Fruit fly (Drosophila melanogaster) whole organism, pupa: ENCODE results near the gene Fip1.

ENCODE experiments used
- CG10348 ChIP-seq: fragments of 200-800 bp; sonication (Bioruptor generic); IDR thresholded peaks from 2 replicates; pipeline ENCODE4 v1.3.6; 2022; ENCODE audit warnings: missing biosample characterization, missing genetic modification characterization
- CG12605 ChIP-seq: fragments of 200-800 bp; sonication (Bioruptor generic); IDR thresholded peaks from 2 replicates; pipeline ENCODE4 v1.3.6; 2022; ENCODE audit warnings: missing biosample characterization, missing genetic modification characterization
- CG13204 ChIP-seq: fragments of 200-800 bp; sonication (Bioruptor generic); optimal IDR thresholded peaks from 2 replicates; lab custom pipeline; 2018; ENCODE audit warnings: missing biosample characterization, mild to moderate bottlenecking, missing genetic modification characterization, moderate library complexity
- CG14655 ChIP-seq: fragments of 200-800 bp; sonication (Bioruptor generic); optimal IDR thresholded peaks from 3 replicates; lab custom pipeline; 2017; ENCODE audit warnings: mild to moderate bottlenecking, missing biosample characterization, missing genetic modification reagents, missing genetic modification characterization
- CG15710 ChIP-seq: fragments of 200-800 bp; sonication (Bioruptor generic); optimal IDR thresholded peaks from 2 replicates; lab custom pipeline; 2018; ENCODE audit warnings: missing biosample characterization, mild to moderate bottlenecking, missing genetic modification characterization, moderate library complexity
- CG17806 ChIP-seq: fragments of 200-800 bp; sonication (Bioruptor generic); optimal IDR thresholded peaks from 2 replicates; lab custom pipeline; 2018; ENCODE audit warnings: missing biosample characterization, mild to moderate bottlenecking, missing genetic modification characterization, moderate library complexity
- CG32121 ChIP-seq: fragments of 200-800 bp; sonication (Bioruptor generic); IDR thresholded peaks from 2 replicates; pipeline ENCODE4 v1.3.6; 2022; ENCODE audit warnings: missing biosample characterization, missing genetic modification characterization
- CG34367 ChIP-seq: fragments of 200-800 bp; sonication (Bioruptor generic); optimal IDR thresholded peaks from 2 replicates; lab custom pipeline; 2018; ENCODE audit warnings: missing biosample characterization, mild to moderate bottlenecking, missing genetic modification characterization
- CG4496 ChIP-seq: fragments of 200-800 bp; sonication (Bioruptor generic); IDR thresholded peaks from 3 replicates; pipeline ENCODE4 v1.3.6; 2022; ENCODE audit warnings: missing biosample characterization, missing genetic modification characterization
- CG8159 ChIP-seq: fragments of 200-800 bp; sonication (Bioruptor generic); optimal IDR thresholded peaks from 3 replicates; lab custom pipeline; 2018; ENCODE audit warnings: missing biosample characterization, mild to moderate bottlenecking, missing genetic modification characterization, moderate library complexity
- CG8301 ChIP-seq: fragments of 200-800 bp; sonication (Bioruptor generic); optimal IDR thresholded peaks from 2 replicates; lab custom pipeline; 2018; ENCODE audit warnings: missing biosample characterization, mild to moderate bottlenecking, missing genetic modification characterization
- CG9948 ChIP-seq: fragments of 200-800 bp; sonication (Bioruptor generic); optimal IDR thresholded peaks from 2 replicates; lab custom pipeline; 2018; ENCODE audit warnings: missing biosample characterization, mild to moderate bottlenecking, missing genetic modification characterization, moderate library complexity
- D1 ChIP-seq: fragments of 200-800 bp; sonication (Bioruptor generic); optimal IDR thresholded peaks from 2 replicates; lab custom pipeline; 2018; ENCODE audit warnings: missing biosample characterization, mild to moderate bottlenecking, missing genetic modification characterization, moderate library complexity
- EcR ChIP-seq: fragments of 200-800 bp; sonication (Bioruptor generic); optimal IDR thresholded peaks from 3 replicates; lab custom pipeline; 2019; ENCODE audit warnings: missing biosample characterization, missing genetic modification characterization, mild to moderate bottlenecking, moderate library complexity, missing genetic modification reagents
- Ets98B ChIP-seq: fragments of 200-800 bp; sonication (Bioruptor generic); IDR thresholded peaks from 2 replicates; pipeline ENCODE4 v1.3.6; 2022; ENCODE audit warnings: missing biosample characterization, missing genetic modification characterization
- Pif1A ChIP-seq: fragments of 200-800 bp; sonication (Bioruptor generic); optimal IDR thresholded peaks from 3 replicates; lab custom pipeline; 2016; ENCODE audit warnings: missing biosample characterization, missing genetic modification characterization
- Pif1B ChIP-seq: fragments of 200-800 bp; sonication (Bioruptor generic); optimal IDR thresholded peaks from 3 replicates; lab custom pipeline; 2016; ENCODE audit warnings: missing biosample characterization, missing genetic modification characterization
- Snoo ChIP-seq: fragments of 200-800 bp; sonication (Bioruptor generic); optimal IDR thresholded peaks from 3 replicates; lab custom pipeline; 2017; ENCODE audit warnings: missing biosample characterization, mild to moderate bottlenecking, missing genetic modification characterization, inconsistent platforms
- fd96Ca ChIP-seq: fragments of 200-800 bp; sonication (Bioruptor generic); IDR thresholded peaks from 3 replicates; pipeline ENCODE4 v1.3.6; 2022; ENCODE audit warnings: missing biosample characterization, missing genetic modification characterization
- gl ChIP-seq: fragments of 200-800 bp; sonication (Bioruptor generic); optimal IDR thresholded peaks from 2 replicates; lab custom pipeline; 2018; ENCODE audit warnings: missing biosample characterization, mild to moderate bottlenecking, missing genetic modification characterization
- rn ChIP-seq: fragments of 200-800 bp; sonication (Bioruptor generic); IDR thresholded peaks from 2 replicates; pipeline ENCODE4 v1.3.6; 2022; ENCODE audit warnings: missing biosample characterization, missing genetic modification characterization

Fip1 gene

DNA sequence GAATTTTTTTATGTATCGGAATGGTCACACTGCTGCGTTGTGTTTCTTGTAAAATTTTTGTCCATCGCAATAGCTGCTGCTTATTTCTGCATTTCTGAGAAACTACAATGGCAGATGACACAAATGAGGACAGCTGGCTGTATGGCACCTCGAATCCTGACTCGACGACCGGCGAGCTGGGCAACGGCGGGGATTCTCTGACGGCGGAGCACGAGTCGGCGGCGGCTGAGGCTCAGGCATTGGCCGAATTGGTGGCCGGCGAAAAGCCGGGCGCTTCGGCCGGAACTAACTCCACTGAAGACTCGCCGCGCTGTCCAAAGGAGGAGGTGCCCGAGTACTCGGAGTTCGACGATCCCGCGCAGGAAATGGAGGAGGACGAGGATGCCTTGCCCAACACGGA, at the start of gene Fip1:
Gene Fip1, plus strand, starts transcription at position 10 of the 400 bp plus-strand sequence.
- TF ChIP-seq CG4496 (GFP tag; lab: Robert Waterston, UW) = no peak
- TF ChIP-seq CG10348 = no peak
- TF ChIP-seq D1 (tag; lab: Kevin White, UChicago) = no peak
- no peak for TF ChIP-seq Ets98B
- no peak for TF ChIP-seq CG12605 (GFP tag; lab: Robert Waterston, UW)
- no peak for TF ChIP-seq CG17806 (tag; lab: Kevin White, UChicago)
- TF ChIP-seq CG13204 (GFP tag; lab: Kevin White, UChicago) = no peak
- TF ChIP-seq CG9948 = no peak
- TF ChIP-seq EcR = no peak
- no peak for TF ChIP-seq gl (tag; lab: Kevin White, UChicago)
- TF ChIP-seq fd96Ca = no peak
- no peak for TF ChIP-seq CG34367
- TF ChIP-seq Snoo (tag; lab: Kevin White, UChicago) = no peak
- no peak for TF ChIP-seq CG14655 (GFP tag; lab: Kevin White, UChicago)
- TF ChIP-seq rn (GFP tag; lab: Robert Waterston, UW) = no peak
- TF ChIP-seq, all 21 proteins: peak for 0

DNA sequence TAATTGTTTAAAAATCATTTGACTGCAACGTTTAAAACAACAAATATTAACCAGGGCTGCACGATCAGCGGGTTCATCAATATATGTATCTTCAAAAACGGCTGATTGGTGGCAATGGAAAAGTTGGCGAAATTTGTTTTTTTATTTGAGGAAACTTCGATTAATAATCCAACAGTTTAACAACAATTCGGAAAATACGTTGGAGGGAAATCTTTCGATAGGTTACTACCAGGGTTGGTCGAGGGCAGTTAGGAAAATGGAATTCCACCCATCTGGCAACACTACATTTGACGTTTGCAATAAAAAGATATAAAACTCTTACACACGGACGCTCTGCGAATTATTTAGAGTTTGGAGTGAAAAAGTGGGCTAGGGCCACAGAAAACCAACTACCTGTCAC, 47.7 kb upstream of the Fip1 start, which contains the start of the genes Lipt2 and CG14650:
Gene Lipt2, minus strand, starts transcription at position 217 of the 400 bp plus-strand sequence.
Gene CG14650, plus strand, starts transcription at position 275 of the 400 bp plus-strand sequence.
- TF ChIP-seq Pif1A (GFP tag; lab: Kevin White, UChicago) = no peak
- TF ChIP-seq CG4496 (GFP tag; lab: Robert Waterston, UW) = peak; percentile 45; the same call in 1 of the 3 replicates
- peak; percentile 34; the same call in 1 of the 3 replicates for TF ChIP-seq fd96Ca
- TF ChIP-seq CG14655 (GFP tag; lab: Kevin White, UChicago) = no peak
- no peak for TF ChIP-seq Ets98B
- TF ChIP-seq CG8159 (tag; lab: Kevin White, UChicago) = no peak
- TF ChIP-seq Snoo (tag; lab: Kevin White, UChicago) = no peak
- no peak for TF ChIP-seq CG32121 (GFP tag; lab: Robert Waterston, UW)
- TF ChIP-seq EcR = no peak
- 0 out of 2 replicates have a peak, but pooled peaks have one; percentile 37 for TF ChIP-seq rn (GFP tag; lab: Robert Waterston, UW)
- TF ChIP-seq CG12605 (GFP tag; lab: Robert Waterston, UW) = no peak
- TF ChIP-seq gl (tag; lab: Kevin White, UChicago) = no peak
- TF ChIP-seq CG10348 = no peak
- TF ChIP-seq CG8301 (tag; lab: Kevin White, UChicago) = no peak
- TF ChIP-seq CG17806 (tag; lab: Kevin White, UChicago) = peak; percentile 36
- no peak for TF ChIP-seq CG9948
- no peak for TF ChIP-seq CG13204 (GFP tag; lab: Kevin White, UChicago)
- TF ChIP-seq Pif1B = no peak
- no peak for TF ChIP-seq CG34367
- no peak for TF ChIP-seq D1 (tag; lab: Kevin White, UChicago)
- TF ChIP-seq CG15710 (tag; lab: Kevin White, UChicago) = peak; percentile 51

DNA sequence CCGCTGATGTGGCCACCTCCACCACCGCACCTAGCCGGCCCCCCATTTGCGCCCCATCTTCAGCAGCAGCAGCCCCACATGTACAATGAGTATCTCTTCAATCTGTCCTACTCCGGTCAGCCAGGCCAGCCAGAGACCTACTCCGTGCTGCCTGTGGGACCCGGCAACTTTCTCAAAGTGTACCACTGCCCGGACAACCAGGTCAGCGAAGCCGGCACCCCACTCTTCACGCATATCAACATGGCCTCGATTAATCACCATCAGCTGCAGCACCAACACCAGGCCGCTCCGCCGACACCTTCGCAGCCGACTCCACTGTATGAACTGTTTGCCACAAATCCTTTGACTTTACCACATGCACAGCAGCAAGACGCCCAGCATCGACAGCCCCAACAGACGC, 47.0 kb upstream of the Fip1 start:
- TF ChIP-seq Pif1B = no peak
- TF ChIP-seq EcR = no peak
- TF ChIP-seq CG9948 = no peak
- TF ChIP-seq CG17806 (tag; lab: Kevin White, UChicago) = no peak
- TF ChIP-seq rn (GFP tag; lab: Robert Waterston, UW) = no peak
- TF ChIP-seq CG10348 = no peak
- TF ChIP-seq Ets98B = no peak
- no peak for TF ChIP-seq CG34367
- no peak for TF ChIP-seq CG14655 (GFP tag; lab: Kevin White, UChicago)
- no peak for TF ChIP-seq fd96Ca
- no peak for TF ChIP-seq D1 (tag; lab: Kevin White, UChicago)
- no peak for TF ChIP-seq CG8159 (tag; lab: Kevin White, UChicago)
- TF ChIP-seq CG4496 (GFP tag; lab: Robert Waterston, UW) = no peak
- no peak for TF ChIP-seq CG13204 (GFP tag; lab: Kevin White, UChicago)
- TF ChIP-seq Snoo (tag; lab: Kevin White, UChicago) = no peak
- TF ChIP-seq CG12605 (GFP tag; lab: Robert Waterston, UW) = no peak
- no peak for TF ChIP-seq CG15710 (tag; lab: Kevin White, UChicago)
- no peak for TF ChIP-seq gl (tag; lab: Kevin White, UChicago)
- TF ChIP-seq CG32121 (GFP tag; lab: Robert Waterston, UW) = no peak
- no peak for TF ChIP-seq Pif1A (GFP tag; lab: Kevin White, UChicago)
- TF ChIP-seq, all 21 proteins: peak for 0

DNA sequence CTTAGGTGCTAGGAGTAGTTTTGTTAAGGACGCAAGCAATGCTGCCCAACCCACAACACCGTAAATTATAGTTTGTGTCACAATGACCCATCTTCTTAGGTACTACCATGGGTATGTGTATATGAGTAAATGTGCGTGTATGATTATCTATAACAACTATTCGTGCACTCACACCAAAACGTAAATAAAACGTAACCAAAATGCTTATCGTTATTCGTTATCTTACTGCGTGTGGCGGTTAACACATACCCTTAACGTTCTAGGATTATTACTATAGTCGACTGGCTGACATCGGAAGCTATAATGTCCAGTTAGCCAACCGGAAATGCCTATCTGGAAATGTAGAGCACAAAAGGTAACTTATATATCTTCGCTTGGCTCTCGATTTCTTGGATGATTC, 39.7 kb upstream of the Fip1 start:
- TF ChIP-seq CG34367 (no peak), CG15710 (tag; lab: Kevin White, UChicago) (no peak), gl (tag; lab: Kevin White, UChicago) (no peak)
- TF ChIP-seq, all 21 proteins: peak for 0

DNA sequence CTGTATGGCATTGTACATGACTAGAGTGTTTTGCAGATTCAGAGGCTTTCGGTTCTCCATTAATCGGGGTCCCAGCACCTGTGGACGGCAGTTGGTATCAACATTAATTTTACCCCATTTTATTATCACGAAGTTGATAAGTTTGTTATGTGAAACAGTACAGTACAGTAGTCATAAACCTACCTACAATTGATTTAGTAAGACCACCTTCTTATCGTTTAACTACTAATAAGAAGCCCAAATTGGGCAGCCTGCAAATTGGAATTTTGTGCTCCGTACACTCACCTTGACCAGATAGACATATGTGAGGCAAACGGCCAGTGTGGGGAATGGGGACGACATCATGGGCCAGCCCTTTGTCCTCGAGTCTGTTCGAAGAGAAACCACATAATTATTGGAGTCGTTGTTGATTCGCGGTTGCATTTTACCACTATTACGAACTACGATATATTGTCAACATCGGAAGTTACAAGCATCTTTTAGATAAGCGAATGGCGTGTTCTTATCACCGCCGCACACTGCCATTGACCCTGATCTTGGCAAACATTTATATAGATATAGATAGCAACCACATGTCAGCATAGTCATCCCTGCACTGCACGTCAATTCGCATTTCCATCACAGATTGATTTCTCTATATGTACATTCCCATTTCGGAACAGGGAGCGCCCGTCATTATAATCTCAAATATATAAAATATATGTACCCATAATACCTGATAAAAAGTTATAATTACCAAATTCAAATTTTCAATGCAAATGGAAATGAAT, 38.2 kb upstream of the Fip1 start:
- peak; percentile 59 for TF ChIP-seq EcR
- TF ChIP-seq Snoo (tag; lab: Kevin White, UChicago) = no peak
- TF ChIP-seq, all 21 proteins: peak for 1

DNA sequence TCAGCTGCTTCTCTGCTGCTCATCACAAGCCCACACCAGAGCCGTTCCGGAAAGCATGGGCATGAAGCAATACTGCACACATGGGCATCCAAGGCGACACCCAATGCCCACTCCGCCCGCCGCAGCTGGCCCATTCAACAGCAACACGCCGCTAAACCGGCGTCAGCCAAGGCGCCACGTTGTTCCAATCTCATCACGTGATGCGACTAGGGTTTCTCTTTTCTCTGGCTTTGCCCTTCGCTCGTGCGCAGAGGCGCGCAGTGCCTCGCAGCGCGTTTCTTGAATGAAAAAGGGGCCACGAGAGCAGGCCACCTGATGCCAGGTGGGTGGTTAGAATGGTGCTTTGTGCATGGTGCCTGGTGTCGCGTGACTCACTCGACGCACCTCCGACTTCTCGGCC, 35.6 kb upstream of the Fip1 start:
- no peak for TF ChIP-seq CG17806 (tag; lab: Kevin White, UChicago)
- peak; percentile 48; the same call in 1 of the 2 replicates for TF ChIP-seq CG12605 (GFP tag; lab: Robert Waterston, UW)
- TF ChIP-seq CG13204 (GFP tag; lab: Kevin White, UChicago) = peak; percentile 52
- 0 out of 3 replicates have a peak, but pooled peaks have one; percentile 17 for TF ChIP-seq fd96Ca
- no peak for TF ChIP-seq Ets98B
- no peak for TF ChIP-seq Snoo (tag; lab: Kevin White, UChicago)
- TF ChIP-seq CG10348 = no peak
